Worm (Caenorhabditis elegans) whole organism, L4/young adult: ENCODE measurements around the gene lgc-24.

ENCODE experiments used
- W03F9.2 ChIP-seq: fragments of 150-350 bp; optimal IDR thresholded peaks from 2 replicates; lab custom pipeline; 2014; ENCODE audit warnings: missing biosample characterization, missing genetic modification characterization
- dao-5 ChIP-seq: sonication (generic microtip); optimal IDR thresholded peaks from 2 replicates; lab custom pipeline; 2016; ENCODE audit warnings: missing genotype, missing genetic modification characterization, moderate library complexity, missing compliant biosample characterization
- him-1 ChIP-seq: sonication (generic microtip); optimal IDR thresholded peaks from 2 replicates; lab custom pipeline; 2016; ENCODE audit warnings: missing genotype, missing genetic modification reagents, missing genetic modification characterization, missing compliant biosample characterization

DNA sequence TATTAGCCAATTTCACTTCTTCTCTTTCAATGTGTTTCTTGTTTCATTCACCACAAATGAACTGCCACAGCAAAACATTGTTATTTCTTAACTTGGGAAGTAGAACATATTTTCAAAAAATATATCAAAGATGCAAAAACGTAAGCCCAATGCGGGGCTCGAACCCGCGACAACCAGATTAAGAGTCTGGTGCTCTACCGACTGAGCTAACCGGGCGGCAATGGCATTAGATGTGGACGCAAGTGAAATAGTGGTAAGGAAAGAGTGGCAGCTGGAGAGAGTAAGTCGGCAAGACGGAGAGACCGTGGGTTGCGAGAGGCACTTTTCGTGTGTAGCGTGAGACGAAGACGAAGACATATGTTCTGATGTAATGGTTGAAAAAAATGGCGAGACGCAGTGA is 37.7 kb downstream of the lgc-24 start:
- peak; percentile 8 for TF ChIP-seq W03F9.2 (tag; lab: Kevin White, UChicago)
- peak; percentile 56 for TF ChIP-seq dao-5
- peak; percentile 89 for TF ChIP-seq him-1 (tag; lab: Kevin White, UChicago)
